Worm (Caenorhabditis elegans): ENCODE measurements around the gene ZK616.5.

DNA sequence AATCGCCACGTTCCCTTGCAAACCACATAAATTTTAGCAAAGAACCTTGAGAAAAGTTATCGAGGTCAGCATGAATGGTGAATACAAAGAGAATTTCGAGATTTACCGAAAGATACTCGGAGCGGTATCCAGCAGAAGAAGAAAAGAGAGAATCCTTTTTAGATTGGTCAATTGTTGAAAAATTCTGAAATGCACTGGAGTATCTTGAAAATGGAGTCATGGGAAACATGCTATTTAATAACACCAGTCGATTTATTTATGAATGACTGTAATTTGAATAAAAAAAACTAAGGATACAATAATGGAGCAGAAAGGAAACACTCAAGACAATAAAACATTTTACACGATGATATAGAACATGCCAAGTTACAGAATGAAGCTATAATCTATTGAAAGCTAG is 1.8 kb upstream of the ZK616.5 start:
- TF ChIP-seq flt-1 (GFP tag; IDR thresholded peaks at IDR 0.05), result no peak
- TF ChIP-seq tbx-37 (GFP tag; conservative IDR thresholded peaks at IDR 0.05), result no peak
- TF ChIP-seq ama-1 (optimal IDR thresholded peaks at IDR 0.05), result no peak
- no peak for TF ChIP-seq hmbx-1 (tag; optimal IDR thresholded peaks at IDR 0.05)
- no peak for TF ChIP-seq aly-1 (tag; optimal IDR thresholded peaks at IDR 0.05)

Measured in whole organism, early embryonic.